Fruit fly (Drosophila melanogaster) whole organism, embryonic: ENCODE data around the gene ocn.

ENCODE experiments used
- CG10565 ChIP-seq: fragments of 200-800 bp; sonication (Bioruptor generic); optimal IDR thresholded peaks from 3 replicates; lab custom pipeline; 2016; ENCODE audit warnings: missing biosample characterization, mild to moderate bottlenecking, missing genetic modification characterization
- CG12219 ChIP-seq: fragments of 200-800 bp; sonication (Bioruptor generic); optimal IDR thresholded peaks from 3 replicates; lab custom pipeline; 2018; ENCODE audit warnings: missing biosample characterization, mild to moderate bottlenecking, missing genetic modification characterization
- CG13775 ChIP-seq: fragments of 200-800 bp; sonication (Bioruptor generic); optimal IDR thresholded peaks from 3 replicates; lab custom pipeline; 2017; ENCODE audit warnings: missing biosample characterization, mild to moderate bottlenecking, missing genetic modification characterization
- CG1647 ChIP-seq: fragments of 200-800 bp; sonication (Bioruptor generic); optimal IDR thresholded peaks from 3 replicates; lab custom pipeline; 2016; ENCODE audit warnings: missing biosample characterization, missing genetic modification characterization
- CG18476 ChIP-seq: fragments of 200-800 bp; sonication (Bioruptor generic); optimal IDR thresholded peaks from 2 replicates; lab custom pipeline; 2016; ENCODE audit warnings: missing biosample characterization, mild to moderate bottlenecking, missing genetic modification characterization
- CG2116 ChIP-seq: fragments of 200-800 bp; sonication (Bioruptor generic); optimal IDR thresholded peaks from 3 replicates; lab custom pipeline; 2018; ENCODE audit warnings: missing biosample characterization, mild to moderate bottlenecking, missing genetic modification characterization
- CG2199 ChIP-seq: fragments of 200-800 bp; sonication (Bioruptor generic); IDR thresholded peaks from 3 replicates; pipeline ENCODE4 v1.3.6; 2022; ENCODE audit warnings: missing biosample characterization, missing genetic modification characterization
- CG3281 ChIP-seq: fragments of 200-800 bp; sonication (Bioruptor generic); optimal IDR thresholded peaks from 3 replicates; lab custom pipeline; 2017; ENCODE audit warnings: missing biosample characterization, mild to moderate bottlenecking, missing genetic modification characterization
- CG34224 ChIP-seq: fragments of 200-800 bp; sonication (Bioruptor generic); IDR thresholded peaks from 3 replicates; pipeline ENCODE4 v1.3.6; 2022; ENCODE audit warnings: missing biosample characterization, missing genetic modification characterization; ENCODE audit not compliant: partially characterized antibody
- CG7928 ChIP-seq: fragments of 200-800 bp; sonication (Bioruptor generic); optimal IDR thresholded peaks from 2 replicates; lab custom pipeline; 2017; ENCODE audit warnings: missing biosample characterization, mild to moderate bottlenecking, missing genetic modification characterization
- CG8089 ChIP-seq: fragments of 200-800 bp; sonication (Bioruptor generic); optimal IDR thresholded peaks from 3 replicates; lab custom pipeline; 2016; ENCODE audit warnings: missing biosample characterization, missing genetic modification characterization
- CG8290 ChIP-seq, 3 experiments: fragments of 200-800 bp; sonication (Bioruptor generic); optimal IDR thresholded peaks; 2 replicates each; lab custom pipeline; 2016 to 2019; ENCODE audit warnings: missing biosample characterization in 3 of 3, missing genetic modification characterization in 3 of 3, mild to moderate bottlenecking in 2 of 3, moderate library complexity in 1 of 3
- CG8388 ChIP-seq: fragments of 200-800 bp; sonication (Bioruptor generic); optimal IDR thresholded peaks from 2 replicates; lab custom pipeline; 2019; ENCODE audit warnings: missing biosample characterization, mild to moderate bottlenecking, missing genetic modification characterization, moderate library complexity
- CG8765 ChIP-seq: fragments of 200-800 bp; sonication (Bioruptor generic); IDR thresholded peaks from 2 replicates; pipeline ENCODE4 v1.3.6; 2022; ENCODE audit warnings: missing biosample characterization, missing genetic modification characterization
- H15 ChIP-seq: fragments of 200-800 bp; sonication (Bioruptor generic); IDR thresholded peaks from 3 replicates; pipeline ENCODE4 v1.3.6; 2022; ENCODE audit warnings: missing biosample characterization, missing genetic modification characterization
- Hsf ChIP-seq: fragments of 200-800 bp; sonication (Bioruptor generic); optimal IDR thresholded peaks from 3 replicates; lab custom pipeline; 2016; ENCODE audit warnings: missing biosample characterization, missing genetic modification characterization
- MTF-1 ChIP-seq: fragments of 200-800 bp; sonication (Bioruptor generic); optimal IDR thresholded peaks from 2 replicates; lab custom pipeline; 2018; ENCODE audit warnings: missing biosample characterization, mild to moderate bottlenecking, missing genetic modification characterization, borderline replicate concordance
- Med ChIP-seq: fragments of 200-800 bp; sonication (Bioruptor generic); peaks from one replicate; lab custom pipeline; 2016; ENCODE audit warnings: missing biosample characterization, missing genetic modification characterization, mild to moderate bottlenecking, inconsistent platforms, moderate library complexity
- ase ChIP-seq: fragments of 200-800 bp; sonication (Bioruptor generic); IDR thresholded peaks from 3 replicates; pipeline ENCODE4 v1.3.6; 2022; ENCODE audit warnings: missing biosample characterization, missing genetic modification characterization
- ato ChIP-seq: fragments of 200-800 bp; sonication (Bioruptor generic); IDR thresholded peaks from 2 replicates; pipeline ENCODE4 v1.3.6; 2022; ENCODE audit warnings: missing biosample characterization, missing genetic modification characterization; ENCODE audit not compliant: partially characterized antibody
- bab2 ChIP-seq: fragments of 200-800 bp; sonication (Bioruptor generic); optimal IDR thresholded peaks from 2 replicates; lab custom pipeline; 2016; ENCODE audit warnings: missing biosample characterization, missing genetic modification characterization
- btn ChIP-seq: fragments of 200-800 bp; sonication (Bioruptor generic); optimal IDR thresholded peaks from 2 replicates; lab custom pipeline; 2016; ENCODE audit warnings: missing biosample characterization, missing genetic modification characterization
- caup ChIP-seq: fragments of 200-800 bp; sonication (Bioruptor generic); optimal IDR thresholded peaks from 3 replicates; lab custom pipeline; 2017; ENCODE audit warnings: missing biosample characterization, mild to moderate bottlenecking, missing genetic modification characterization, moderate library complexity; ENCODE audit not compliant: severe bottlenecking
- cg ChIP-seq: fragments of 200-800 bp; sonication (Bioruptor generic); optimal IDR thresholded peaks from 3 replicates; lab custom pipeline; 2019; ENCODE audit warnings: missing biosample characterization, mild to moderate bottlenecking, missing genetic modification characterization, moderate library complexity
- chinmo ChIP-seq: fragments of 200-800 bp; sonication (Bioruptor generic); IDR thresholded peaks from 4 replicates; pipeline ENCODE4 v1.3.6; 2022; ENCODE audit warnings: missing biosample characterization, missing genetic modification characterization; ENCODE audit not compliant: partially characterized antibody
- crc ChIP-seq: fragments of 200-800 bp; sonication (Bioruptor generic); optimal IDR thresholded peaks from 2 replicates; lab custom pipeline; 2016; ENCODE audit warnings: missing biosample characterization, missing genetic modification characterization
- crol ChIP-seq: fragments of 200-800 bp; sonication (Bioruptor generic); IDR thresholded peaks from 2 replicates; pipeline ENCODE4 v1.3.6; 2022; ENCODE audit warnings: missing biosample characterization, missing genetic modification characterization
- da ChIP-seq: fragments of 200-800 bp; sonication (Bioruptor generic); optimal IDR thresholded peaks from 2 replicates; lab custom pipeline; 2016; ENCODE audit warnings: missing biosample characterization, missing genetic modification characterization
- dan ChIP-seq: fragments of 200-800 bp; sonication (Bioruptor generic); IDR thresholded peaks from 2 replicates; pipeline ENCODE4 v1.3.6; 2022; ENCODE audit warnings: missing biosample characterization, missing genetic modification characterization
- dmrt11E ChIP-seq: fragments of 200-800 bp; sonication (Bioruptor generic); optimal IDR thresholded peaks from 3 replicates; lab custom pipeline; 2018; ENCODE audit warnings: missing biosample characterization, mild to moderate bottlenecking, missing genetic modification characterization, moderate library complexity
- ftz-f1 ChIP-seq: fragments of 200-800 bp; sonication (Bioruptor generic); optimal IDR thresholded peaks from 2 replicates; lab custom pipeline; 2016; ENCODE audit warnings: missing biosample characterization, missing genetic modification characterization
- inv ChIP-seq: fragments of 200-800 bp; sonication (Bioruptor generic); IDR thresholded peaks from 2 replicates; pipeline ENCODE4 v1.3.6; 2022; ENCODE audit warnings: missing biosample characterization, missing genetic modification characterization; ENCODE audit not compliant: partially characterized antibody
- kah ChIP-seq: fragments of 200-800 bp; sonication (Bioruptor generic); optimal IDR thresholded peaks from 2 replicates; lab custom pipeline; 2018; ENCODE audit warnings: missing biosample characterization, mild to moderate bottlenecking, missing genetic modification characterization
- ken ChIP-seq: fragments of 200-800 bp; sonication (Bioruptor generic); IDR thresholded peaks from 3 replicates; pipeline ENCODE4 v1.3.6; 2022; ENCODE audit warnings: missing biosample characterization, missing genetic modification characterization
- kni ChIP-seq: fragments of 200-800 bp; sonication (Bioruptor generic); optimal IDR thresholded peaks from 3 replicates; lab custom pipeline; 2017; ENCODE audit warnings: mild to moderate bottlenecking, missing biosample characterization, missing genetic modification reagents, missing genetic modification characterization
- nom ChIP-seq: fragments of 200-800 bp; sonication (Bioruptor generic); optimal IDR thresholded peaks from 2 replicates; lab custom pipeline; 2017; ENCODE audit warnings: missing biosample characterization, missing genetic modification characterization, mild to moderate bottlenecking, moderate library complexity, missing genetic modification reagents
- oc ChIP-seq: fragments of 200-800 bp; sonication (Bioruptor generic); optimal IDR thresholded peaks from 2 replicates; lab custom pipeline; 2018; ENCODE audit warnings: missing biosample characterization, mild to moderate bottlenecking, missing genetic modification characterization, moderate library complexity
- org-1 ChIP-seq: fragments of 200-800 bp; sonication (Bioruptor generic); optimal IDR thresholded peaks from 2 replicates; lab custom pipeline; 2017; ENCODE audit warnings: missing biosample characterization, missing genetic modification characterization
- p53 ChIP-seq: fragments of 200-800 bp; sonication (Bioruptor generic); optimal IDR thresholded peaks from 2 replicates; lab custom pipeline; 2016; ENCODE audit warnings: missing biosample characterization, missing genetic modification characterization
- pros ChIP-seq: fragments of 200-800 bp; sonication (Bioruptor generic); optimal IDR thresholded peaks from 3 replicates; lab custom pipeline; 2019; ENCODE audit warnings: missing biosample characterization, mild to moderate bottlenecking, missing genetic modification characterization, moderate library complexity
- ro ChIP-seq: fragments of 200-800 bp; sonication (Bioruptor generic); IDR thresholded peaks from 2 replicates; pipeline ENCODE4 v1.3.6; 2022; ENCODE audit warnings: missing biosample characterization, missing genetic modification characterization
- shn ChIP-seq: fragments of 200-800 bp; sonication (Bioruptor generic); optimal IDR thresholded peaks from 3 replicates; lab custom pipeline; 2016; ENCODE audit warnings: missing biosample characterization, missing genetic modification characterization
- slp2 ChIP-seq: fragments of 200-800 bp; sonication (Bioruptor generic); optimal IDR thresholded peaks from 2 replicates; lab custom pipeline; 2016; ENCODE audit warnings: missing biosample characterization, missing genetic modification characterization
- sna ChIP-seq: fragments of 200-800 bp; sonication (Bioruptor generic); IDR thresholded peaks from 2 replicates; pipeline ENCODE4 v1.3.6; 2022; ENCODE audit warnings: missing biosample characterization, missing genetic modification characterization; ENCODE audit not compliant: partially characterized antibody
- stwl ChIP-seq: fragments of 200-800 bp; sonication (Bioruptor generic); optimal IDR thresholded peaks from 3 replicates; lab custom pipeline; 2018; ENCODE audit warnings: missing biosample characterization, mild to moderate bottlenecking, missing genetic modification characterization, moderate library complexity
- tgo ChIP-seq: fragments of 200-800 bp; sonication (Bioruptor generic); IDR thresholded peaks from 3 replicates; pipeline ENCODE4 v1.3.6; 2022; ENCODE audit warnings: missing biosample characterization, missing genetic modification characterization
- tup ChIP-seq: fragments of 200-800 bp; sonication (Bioruptor generic); optimal IDR thresholded peaks from 2 replicates; lab custom pipeline; 2016; ENCODE audit warnings: missing biosample characterization, mild to moderate bottlenecking, missing genetic modification characterization, moderate library complexity
- wek ChIP-seq: fragments of 200-800 bp; sonication (Bioruptor generic); optimal IDR thresholded peaks from 3 replicates; lab custom pipeline; 2018; ENCODE audit warnings: missing biosample characterization, mild to moderate bottlenecking, missing genetic modification characterization, moderate library complexity
- zen ChIP-seq: fragments of 200-800 bp; sonication (Bioruptor generic); optimal IDR thresholded peaks from 3 replicates; lab custom pipeline; 2018; ENCODE audit warnings: missing biosample characterization, mild to moderate bottlenecking, missing genetic modification characterization, moderate library complexity
- zf30C ChIP-seq: fragments of 200-800 bp; sonication (Bioruptor generic); optimal IDR thresholded peaks from 3 replicates; lab custom pipeline; 2018; ENCODE audit warnings: missing biosample characterization, mild to moderate bottlenecking, missing genetic modification characterization

ocn gene

DNA sequence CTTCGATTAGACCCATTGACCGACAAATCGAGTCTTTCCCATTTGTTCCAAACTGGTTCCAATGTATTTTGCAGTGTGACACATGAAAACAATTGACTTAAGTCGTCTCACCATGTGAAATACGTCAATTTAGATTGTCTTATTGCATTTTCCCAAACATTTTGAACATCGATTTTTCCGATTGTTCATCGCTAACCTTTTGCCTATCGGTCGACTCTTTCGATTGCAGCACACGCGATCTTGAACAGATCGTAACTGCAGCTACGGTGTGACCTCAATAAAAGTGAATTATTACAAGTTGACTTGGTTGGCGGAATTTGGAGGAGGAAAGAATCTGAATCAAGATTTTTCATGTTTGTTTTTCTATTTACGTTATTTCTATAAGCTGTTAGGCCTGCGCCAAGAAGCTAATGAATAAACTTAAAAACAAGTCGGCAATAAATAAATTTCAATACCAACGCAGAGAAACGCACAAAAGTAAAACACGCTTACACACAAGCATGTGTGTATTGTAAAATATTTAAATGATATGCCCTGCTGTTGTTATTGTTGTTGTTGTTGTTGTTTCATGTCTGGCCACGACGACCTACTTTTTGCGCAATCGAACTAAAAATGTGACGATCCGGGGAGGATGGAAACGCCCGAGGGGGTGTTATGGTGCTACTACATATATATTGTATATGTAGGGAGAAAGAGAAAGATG, 23.1 kb upstream of the ocn start (continued):
- TF ChIP-seq ato (GFP tag; lab: Robert Waterston, UW): no peak
- TF ChIP-seq shn: no peak
- TF ChIP-seq ftz-f1 (GFP tag; lab: Kevin White, UChicago): peak; percentile 52
- no peak for TF ChIP-seq Hsf
- no peak for TF ChIP-seq CG18476 (GFP tag; lab: Kevin White, UChicago)
- TF ChIP-seq cg (GFP tag; lab: Kevin White, UChicago): peak; percentile 77
- TF ChIP-seq CG8388 (GFP tag; lab: Kevin White, UChicago): no peak
- TF ChIP-seq CG13775 (GFP tag; lab: Kevin White, UChicago): no peak
- TF ChIP-seq slp2 (GFP tag; lab: Kevin White, UChicago): no peak
- TF ChIP-seq ro: no peak
- 0 out of 3 replicates have a peak, but pooled peaks have one; percentile 26 for TF ChIP-seq ken (GFP tag; lab: Robert Waterston, UW)
- no peak for TF ChIP-seq caup
- TF ChIP-seq dan (GFP tag; lab: Robert Waterston, UW): no peak
- TF ChIP-seq crol: peak; percentile 94
- peak; percentile 19 for TF ChIP-seq CG2116 (GFP tag; lab: Kevin White, UChicago)
- no peak for TF ChIP-seq CG1647 (GFP tag; lab: Kevin White, UChicago)
- TF ChIP-seq tgo (GFP tag; lab: Robert Waterston, UW): no peak
- no peak for TF ChIP-seq inv (GFP tag; lab: Robert Waterston, UW)
- TF ChIP-seq MTF-1: no peak
- no peak for TF ChIP-seq CG8765
- TF ChIP-seq CG3281 (GFP tag; lab: Kevin White, UChicago): no peak
- no peak for TF ChIP-seq stwl
- no peak for TF ChIP-seq Med (GFP tag; lab: Kevin White, UChicago)
- TF ChIP-seq tup (GFP tag; lab: Kevin White, UChicago): no peak
- TF ChIP-seq CG7928 (GFP tag; lab: Kevin White, UChicago): no peak
- TF ChIP-seq zf30C (GFP tag; lab: Kevin White, UChicago): no peak
- TF ChIP-seq dmrt11E (tag; lab: Kevin White, UChicago): no peak
- TF ChIP-seq ase (GFP tag; lab: Robert Waterston, UW): no peak
- no peak for TF ChIP-seq crc (GFP tag; lab: Kevin White, UChicago)
- TF ChIP-seq sna (GFP tag; lab: Robert Waterston, UW): no peak
- no peak for TF ChIP-seq CG8290 (GFP tag; optimal IDR thresholded peaks at IDR 0.05; lab: Kevin White, UChicago)
- no peak for TF ChIP-seq CG8290 (tag; optimal IDR thresholded peaks at IDR 0.05; lab: Kevin White, UChicago)
- no peak for TF ChIP-seq p53 (GFP tag; lab: Kevin White, UChicago)
- no peak for TF ChIP-seq H15 (GFP tag; lab: Robert Waterston, UW)

DNA sequence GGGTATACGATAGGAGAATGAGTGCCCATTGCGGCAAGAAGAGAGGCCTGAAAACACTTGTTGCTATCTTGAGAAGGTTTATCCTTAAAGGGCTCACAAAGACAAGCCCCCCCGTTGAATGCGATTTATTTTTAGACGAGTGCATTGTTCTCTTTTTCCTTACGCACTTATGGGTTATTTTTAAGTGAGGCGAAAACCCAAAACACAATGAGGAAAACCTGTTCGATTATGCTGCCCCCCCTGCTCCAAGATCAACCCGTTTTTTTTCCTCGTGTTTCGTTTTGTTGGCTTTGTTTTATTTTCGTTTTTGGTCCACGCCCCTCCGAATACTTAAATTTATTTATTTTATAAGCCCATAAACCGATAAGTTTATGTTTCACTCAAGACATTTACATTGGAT, 22.4 kb upstream of the ocn start:
- TF ChIP-seq bab2 (no peak), crol (peak; percentile 18; the same call in 1 of the 2 replicates), org-1 (GFP tag; lab: Kevin White, UChicago) (no peak), da (GFP tag; lab: Kevin White, UChicago) (no peak), CG34224 (GFP tag; lab: Robert Waterston, UW) (peak; percentile 28; the same call in 1 of the 3 replicates), kah (GFP tag; lab: Kevin White, UChicago) (peak; percentile 50), chinmo (GFP tag; lab: Robert Waterston, UW) (peak; percentile 56; the same call in 1 of the 4 replicates), btn (GFP tag; lab: Kevin White, UChicago) (no peak), zen (tag; lab: Kevin White, UChicago) (no peak), nom (GFP tag; lab: Kevin White, UChicago) (peak; percentile 50), CG12219 (no peak), CG10565 (GFP tag; lab: Kevin White, UChicago) (no peak), CG2199 (GFP tag; lab: Robert Waterston, UW) (no peak), CG8089 (no peak), kni (peak; percentile 1), pros (GFP tag; lab: Kevin White, UChicago) (peak; percentile 3), oc (peak; percentile 62), wek (GFP tag; lab: Kevin White, UChicago) (no peak)
